Worm (Caenorhabditis elegans) whole organism, L2 larva: ENCODE data around the gene ctsa-4.2.

Experiments
- C34F6.9 ChIP-seq: fragments of 150-350 bp; optimal IDR thresholded peaks from 2 replicates; lab custom pipeline; 2014; ENCODE audit warnings: missing biosample characterization, missing genetic modification characterization
- F13H6.1 ChIP-seq: sonication (generic microtip); optimal IDR thresholded peaks from 2 replicates; lab custom pipeline; 2016; ENCODE audit warnings: missing genetic modification characterization, missing compliant biosample characterization
- R02D3.7 ChIP-seq: fragments of 150-350 bp; optimal IDR thresholded peaks from 2 replicates; lab custom pipeline; 2014; ENCODE audit warnings: missing biosample characterization, missing genetic modification characterization
- Y55F3AM.14 ChIP-seq: fragments of 200-800 bp; sonication (Bioruptor generic); optimal IDR thresholded peaks from 2 replicates; lab custom pipeline; 2018; ENCODE audit warnings: mild to moderate bottlenecking, missing genetic modification characterization, missing compliant biosample characterization
- ZK546.5 ChIP-seq: sonication (generic microtip); optimal IDR thresholded peaks from 2 replicates; lab custom pipeline; 2017; ENCODE audit warnings: missing biosample characterization, missing genetic modification characterization
- alr-1 ChIP-seq: fragments of 150-350 bp; optimal IDR thresholded peaks from 2 replicates; lab custom pipeline; 2014; ENCODE audit warnings: missing biosample characterization, missing genetic modification characterization
- aly-2 ChIP-seq: fragments of 150-350 bp; optimal IDR thresholded peaks from 2 replicates; lab custom pipeline; 2014; ENCODE audit warnings: missing biosample characterization, missing genetic modification characterization
- ama-1 ChIP-seq: fragments of 150-350 bp; optimal IDR thresholded peaks from 2 replicates; lab custom pipeline; 2018; ENCODE audit warnings: inconsistent platforms
- ceh-16 ChIP-seq: fragments of 150-350 bp; optimal IDR thresholded peaks from 2 replicates; lab custom pipeline; 2014; ENCODE audit warnings: missing biosample characterization, missing genetic modification characterization
- ceh-82 ChIP-seq: fragments of 150-350 bp; optimal IDR thresholded peaks from 2 replicates; lab custom pipeline; 2014; ENCODE audit warnings: missing biosample characterization, missing genetic modification characterization
- crh-2 ChIP-seq: sonication (generic microtip); optimal IDR thresholded peaks from 2 replicates; lab custom pipeline; 2017; ENCODE audit warnings: missing biosample characterization, missing genetic modification characterization
- dmd-4 ChIP-seq: sonication (generic microtip); optimal IDR thresholded peaks from 2 replicates; lab custom pipeline; 2017; ENCODE audit warnings: missing biosample characterization, missing genetic modification characterization
- egl-27 ChIP-seq: sonication (generic microtip); optimal IDR thresholded peaks from 3 replicates; lab custom pipeline; 2017; ENCODE audit warnings: missing biosample characterization, missing genetic modification reagents, missing genetic modification characterization
- elt-1 ChIP-seq: fragments of 150-350 bp; optimal IDR thresholded peaks from 2 replicates; lab custom pipeline; 2014; ENCODE audit warnings: missing biosample characterization, missing genetic modification characterization
- elt-3 ChIP-seq: sonication (generic microtip); optimal IDR thresholded peaks from 2 replicates; lab custom pipeline; 2017; ENCODE audit warnings: missing biosample characterization, missing genetic modification characterization
- fos-1 ChIP-seq: fragments of 150-350 bp; optimal IDR thresholded peaks from 2 replicates; lab custom pipeline; 2014; ENCODE audit warnings: missing biosample characterization, missing genetic modification characterization
- gmeb-1 ChIP-seq: fragments of 150-350 bp; optimal IDR thresholded peaks from 2 replicates; lab custom pipeline; 2014; ENCODE audit warnings: missing biosample characterization, missing genetic modification characterization
- lin-11 ChIP-seq: fragments of 150-350 bp; sonication (generic microtip); optimal IDR thresholded peaks from 2 replicates; lab custom pipeline; 2014; ENCODE audit warnings: missing biosample characterization, missing genetic modification characterization, inconsistent platforms, mixed read lengths
- lin-39 ChIP-seq: fragments of 150-350 bp; optimal IDR thresholded peaks from 2 replicates; lab custom pipeline; 2014; ENCODE audit warnings: missing biosample characterization, missing genetic modification reagents, missing genetic modification characterization
- lsy-2 ChIP-seq, 2 experiments: fragments of 150-350 bp in 1 of 2; sonication (generic microtip) in 1 of 2; optimal IDR thresholded peaks; 2 replicates each; lab custom pipeline; 2014 to 2017; ENCODE audit warnings: missing biosample characterization in 2 of 2, missing genetic modification characterization in 2 of 2
- mab-5 ChIP-seq: fragments of 150-350 bp; optimal IDR thresholded peaks from 2 replicates; lab custom pipeline; 2014; ENCODE audit warnings: missing biosample characterization, missing genetic modification characterization
- mdl-1 ChIP-seq, 2 experiments: fragments of 150-350 bp in 1 of 2; sonication (generic microtip) in 1 of 2; optimal IDR thresholded peaks; 2 replicates each; lab custom pipeline; 2017; ENCODE audit warnings: missing biosample characterization in 2 of 2, missing genetic modification characterization in 2 of 2
- nhr-11 ChIP-seq: fragments of 150-350 bp; optimal IDR thresholded peaks from 2 replicates; lab custom pipeline; 2014; ENCODE audit warnings: missing biosample characterization, missing genetic modification characterization
- nhr-12 ChIP-seq: fragments of 150-350 bp; optimal IDR thresholded peaks from 2 replicates; lab custom pipeline; 2014; ENCODE audit warnings: missing biosample characterization, missing genetic modification characterization
- nhr-129 ChIP-seq: fragments of 150-350 bp; optimal IDR thresholded peaks from 2 replicates; lab custom pipeline; 2014; ENCODE audit warnings: missing biosample characterization, missing genetic modification characterization
- nhr-23 ChIP-seq: fragments of 150-350 bp; optimal IDR thresholded peaks from 2 replicates; lab custom pipeline; 2014; ENCODE audit warnings: missing biosample characterization, missing genetic modification reagents, missing genetic modification characterization
- nhr-237 ChIP-seq: fragments of 150-350 bp; optimal IDR thresholded peaks from 2 replicates; lab custom pipeline; 2014; ENCODE audit warnings: missing biosample characterization, missing genetic modification characterization
- nhr-25 ChIP-seq: fragments of 150-350 bp; sonication (generic microtip); optimal IDR thresholded peaks from 3 replicates; lab custom pipeline; 2014; ENCODE audit warnings: missing biosample characterization, missing genetic modification characterization
- nhr-6 ChIP-seq: fragments of 150-350 bp; optimal IDR thresholded peaks from 2 replicates; lab custom pipeline; 2014; ENCODE audit warnings: missing biosample characterization, missing genetic modification characterization
- nhr-77 ChIP-seq: fragments of 150-350 bp; optimal IDR thresholded peaks from 2 replicates; lab custom pipeline; 2014; ENCODE audit warnings: missing biosample characterization, missing genetic modification characterization
- peb-1 ChIP-seq: fragments of 150-350 bp; optimal IDR thresholded peaks from 2 replicates; lab custom pipeline; 2014; ENCODE audit warnings: missing biosample characterization, missing genetic modification characterization
- sem-4 ChIP-seq: fragments of 150-350 bp; optimal IDR thresholded peaks from 2 replicates; lab custom pipeline; 2014; ENCODE audit warnings: missing biosample characterization, missing genetic modification reagents, missing genetic modification characterization
- skn-1 ChIP-seq: sonication (generic microtip); optimal IDR thresholded peaks from 2 replicates; lab custom pipeline; 2017; ENCODE audit warnings: missing biosample characterization, missing genetic modification characterization
- sma-3 ChIP-seq: sonication (generic microtip); optimal IDR thresholded peaks from 2 replicates; lab custom pipeline; 2016; ENCODE audit warnings: missing genetic modification reagents, missing genetic modification characterization, missing compliant biosample characterization
- sma-9 ChIP-seq, 2 experiments: fragments of 150-350 bp in 1 of 2; sonication (generic microtip) in 1 of 2; optimal IDR thresholded peaks; 2 replicates each; lab custom pipeline; 2014 to 2016; ENCODE audit warnings: missing genetic modification characterization in 2 of 2, mild to moderate bottlenecking in 1 of 2, missing biosample characterization in 1 of 2, missing compliant biosample characterization in 1 of 2, missing genetic modification reagents in 1 of 2, moderate library complexity in 1 of 2
- snpc-4 ChIP-seq: fragments of 150-350 bp; optimal IDR thresholded peaks from 2 replicates; lab custom pipeline; 2014; ENCODE audit warnings: missing biosample characterization, missing genetic modification characterization
- unc-39 ChIP-seq: fragments of 150-350 bp; optimal IDR thresholded peaks from 2 replicates; lab custom pipeline; 2014; ENCODE audit warnings: missing biosample characterization, missing genetic modification characterization
- unc-62 ChIP-seq: fragments of 150-350 bp; optimal IDR thresholded peaks from 2 replicates; lab custom pipeline; 2014; ENCODE audit warnings: missing biosample characterization, missing genetic modification reagents, missing genetic modification characterization
- zag-1 ChIP-seq: fragments of 150-350 bp; optimal IDR thresholded peaks from 2 replicates; lab custom pipeline; 2014; ENCODE audit warnings: missing biosample characterization, missing genetic modification characterization
- ztf-1 ChIP-seq: fragments of 200-800 bp; sonication (Bioruptor generic); conservative IDR thresholded peaks from 2 replicates; pipeline ENCODE4 v1.3.6; 2022; ENCODE audit warnings: missing genetic modification characterization, missing compliant biosample characterization
- ztf-11 ChIP-seq: sonication (generic microtip); optimal IDR thresholded peaks from 2 replicates; lab custom pipeline; 2017; ENCODE audit warnings: missing biosample characterization, missing genetic modification characterization

The ctsa-4.2 gene

DNA sequence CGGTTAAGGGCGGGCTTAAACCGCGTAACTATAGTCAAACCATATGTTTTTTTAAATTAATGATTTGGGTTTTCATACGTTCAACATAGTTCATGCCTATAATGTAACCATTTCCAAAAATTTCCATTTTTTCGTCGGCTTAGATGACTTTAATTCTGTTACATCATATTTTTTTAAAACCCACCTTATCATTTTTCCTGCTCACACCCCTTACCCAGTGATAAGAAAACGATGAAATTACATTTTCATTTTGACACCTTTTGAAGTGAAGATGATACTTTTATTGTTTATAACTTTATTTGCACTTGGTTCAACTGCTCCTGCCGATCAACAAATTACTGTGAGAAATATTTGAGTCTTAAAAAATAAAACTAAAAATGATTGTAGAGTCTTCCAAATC lies at the start of gene ctsa-4.2:
Gene ctsa-4.2, plus strand, starts transcription at position 247 of the 400 bp plus-strand sequence.
- TF ChIP-seq skn-1 (tag; lab: Kevin White, UChicago) = peak; percentile 82
- peak; percentile 14 for TF ChIP-seq crh-2 (tag; lab: Kevin White, UChicago)
- TF ChIP-seq nhr-129 (tag; lab: Kevin White, UChicago) = peak; percentile 32
- TF ChIP-seq sma-9 (GFP tag; optimal IDR thresholded peaks at IDR 0.05; lab: Kevin White, UChicago) = peak; percentile 20
- no peak for TF ChIP-seq sma-9 (tag; optimal IDR thresholded peaks at IDR 0.05; lab: Kevin White, UChicago)
- TF ChIP-seq unc-39 (tag; lab: Kevin White, UChicago) = no peak
- no peak for TF ChIP-seq ztf-1 (GFP tag; lab: Robert Waterston, UW)
- peak; percentile 62 for TF ChIP-seq fos-1 (tag; lab: Kevin White, UChicago)

DNA sequence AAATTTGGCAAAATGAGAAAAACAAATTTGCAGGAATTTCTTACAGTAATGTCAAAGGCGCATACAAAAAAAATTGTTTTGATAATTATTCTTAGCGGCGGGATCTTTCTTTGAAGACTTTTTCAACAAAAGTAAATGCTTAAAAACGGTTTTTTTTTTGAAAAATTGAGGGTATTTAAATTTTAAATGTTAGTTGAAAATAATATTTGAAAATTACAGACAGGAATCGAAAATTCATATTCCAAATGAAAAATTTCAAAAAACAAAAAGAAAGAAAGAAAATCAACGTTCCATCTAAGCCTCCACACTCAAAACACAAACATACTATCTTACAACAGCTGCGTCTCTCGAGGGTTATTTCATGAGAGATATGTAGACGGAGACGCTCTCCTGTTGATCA lies 35.2 kb upstream of the ctsa-4.2 start:
- no peak for TF ChIP-seq aly-2 (tag; lab: Kevin White, UChicago)
- no peak for TF ChIP-seq lin-11 (tag; lab: Kevin White, UChicago)
- no peak for TF ChIP-seq unc-39 (tag; lab: Kevin White, UChicago)
- no peak for TF ChIP-seq R02D3.7 (tag; lab: Kevin White, UChicago)
- TF ChIP-seq skn-1 (tag; lab: Kevin White, UChicago) = no peak
- TF ChIP-seq ZK546.5 = no peak
- TF ChIP-seq mdl-1 (tag; optimal IDR thresholded peaks at IDR 0.05; lab: Kevin White, UChicago) = no peak
- TF ChIP-seq nhr-12 = no peak
- TF ChIP-seq sma-3 (GFP tag; lab: Kevin White, UChicago) = no peak
- TF ChIP-seq lsy-2 (tag; optimal IDR thresholded peaks at IDR 0.05; lab: Kevin White, UChicago) = no peak
- no peak for TF ChIP-seq nhr-129 (tag; lab: Kevin White, UChicago)
- no peak for TF ChIP-seq unc-62
- no peak for TF ChIP-seq zag-1
- TF ChIP-seq ama-1 (lab: Kevin White, UChicago) = no peak
- TF ChIP-seq Y55F3AM.14 (GFP tag; lab: Kevin White, UChicago) = no peak
- no peak for TF ChIP-seq sma-9 (GFP tag; optimal IDR thresholded peaks at IDR 0.05; lab: Kevin White, UChicago)
- TF ChIP-seq sma-9 (tag; optimal IDR thresholded peaks at IDR 0.05; lab: Kevin White, UChicago) = no peak
- TF ChIP-seq snpc-4 (tag; lab: Kevin White, UChicago) = no peak
- TF ChIP-seq ceh-82 (tag; lab: Kevin White, UChicago) = no peak

DNA sequence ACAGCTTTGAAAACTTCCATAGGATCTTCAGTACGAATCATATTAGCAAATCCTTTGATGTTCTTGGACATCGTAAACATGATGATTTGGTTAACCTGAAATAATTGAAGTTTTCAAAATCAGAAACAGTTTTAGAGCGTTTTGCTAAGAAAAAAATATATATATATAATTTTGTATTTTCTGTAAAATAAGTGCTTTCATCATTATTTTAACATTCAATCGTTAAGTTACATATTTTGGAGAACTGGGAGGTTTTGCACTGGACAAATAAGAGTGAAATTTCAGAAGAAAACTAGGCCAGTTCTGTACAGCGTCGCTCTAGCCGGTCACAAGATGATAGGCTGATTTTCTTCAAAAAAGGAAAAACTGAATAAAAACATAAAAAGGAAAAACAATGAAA lies 33.8 kb upstream of the ctsa-4.2 start, which contains the start of gene F27B3.6:
Gene F27B3.6, minus strand, starts transcription at position 101 of the 400 bp plus-strand sequence.
- TF ChIP-seq ama-1 (lab: Kevin White, UChicago) (no peak), F13H6.1 (no peak), aly-2 (tag; lab: Kevin White, UChicago) (no peak), C34F6.9 (no peak), nhr-237 (no peak), nhr-12 (no peak), crh-2 (tag; lab: Kevin White, UChicago) (no peak), mab-5 (tag; lab: Kevin White, UChicago) (no peak), R02D3.7 (tag; lab: Kevin White, UChicago) (no peak), ZK546.5 (no peak), mdl-1 (tag; optimal IDR thresholded peaks at IDR 0.05; lab: Kevin White, UChicago) (no peak), nhr-6 (tag; lab: Kevin White, UChicago) (no peak), ztf-1 (GFP tag; lab: Robert Waterston, UW) (no peak), gmeb-1 (no peak), lin-39 (tag; lab: Kevin White, UChicago) (no peak), lsy-2 (tag; optimal IDR thresholded peaks at IDR 0.05; lab: Kevin White, UChicago) (no peak), zag-1 (no peak), dmd-4 (no peak), nhr-129 (tag; lab: Kevin White, UChicago) (no peak)

ce11 chrIII:6579398-6579797 lies 32.9 kb upstream of the ctsa-4.2 start, which contains the start of gene F27B3.8:
TSS of gene F27B3.8 (plus strand) at chrIII:6579698.
- TF ChIP-seq nhr-12 = no peak
- TF ChIP-seq nhr-129 (tag; lab: Kevin White, UChicago) = no peak
- no peak for TF ChIP-seq elt-3 (tag; lab: Kevin White, UChicago)

DNA sequence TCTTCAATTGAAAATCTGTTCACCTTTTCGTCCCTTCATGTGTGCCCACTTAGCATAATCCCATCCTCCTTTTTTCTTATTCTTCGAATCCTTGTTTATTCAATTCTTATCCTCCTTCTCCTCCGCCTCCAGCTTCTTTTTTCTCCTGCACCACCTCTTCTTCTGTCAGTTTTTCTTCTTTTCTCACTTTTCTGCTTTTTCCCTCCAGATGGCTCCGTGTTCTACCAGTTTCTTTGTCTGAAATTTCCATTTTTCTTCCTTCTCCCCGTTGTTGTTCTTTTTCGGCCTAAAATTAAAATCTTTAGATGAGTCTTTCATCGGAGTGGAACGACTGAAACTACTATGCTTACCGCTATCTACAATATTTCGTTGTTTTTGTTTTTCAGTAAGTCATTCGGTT lies 30.7 kb upstream of the ctsa-4.2 start, which contains the start of gene acr-21:
Gene acr-21, plus strand, starts transcription at position 301 of the 400 bp plus-strand sequence.
- no peak for TF ChIP-seq ceh-82 (tag; lab: Kevin White, UChicago)
- TF ChIP-seq ZK546.5 = no peak
- TF ChIP-seq ztf-11 (tag; lab: Kevin White, UChicago) = no peak
- no peak for TF ChIP-seq egl-27
- no peak for TF ChIP-seq nhr-25 (tag; lab: Kevin White, UChicago)
- no peak for TF ChIP-seq peb-1 (tag; lab: Kevin White, UChicago)
- TF ChIP-seq elt-1 (tag; lab: Kevin White, UChicago) = no peak
- TF ChIP-seq snpc-4 (tag; lab: Kevin White, UChicago) = no peak
- TF ChIP-seq lsy-2 (tag; optimal IDR thresholded peaks at IDR 0.05; lab: Kevin White, UChicago) = no peak
- TF ChIP-seq nhr-23 = no peak
- TF ChIP-seq nhr-77 = no peak
- no peak for TF ChIP-seq ceh-16 (tag; lab: Kevin White, UChicago)
- TF ChIP-seq sem-4 = no peak
- no peak for TF ChIP-seq nhr-11 (tag; lab: Kevin White, UChicago)
- TF ChIP-seq nhr-129 (tag; lab: Kevin White, UChicago) = no peak
- no peak for TF ChIP-seq alr-1 (tag; lab: Kevin White, UChicago)
- TF ChIP-seq mdl-1 (tag; optimal IDR thresholded peaks at IDR 0.05; lab: Kevin White, UChicago) = no peak
- TF ChIP-seq unc-62 = no peak
- TF ChIP-seq sma-3 (GFP tag; lab: Kevin White, UChicago) = no peak
- no peak for TF ChIP-seq sma-9 (GFP tag; optimal IDR thresholded peaks at IDR 0.05; lab: Kevin White, UChicago)
- TF ChIP-seq sma-9 (tag; optimal IDR thresholded peaks at IDR 0.05; lab: Kevin White, UChicago) = no peak
